Worm (Caenorhabditis elegans): Measurements from ENCODE around the gene osm-3.

The osm-3 gene

ce11 chrIV:3765457-3765856 lies 35.4 kb downstream of the osm-3 start:
- TF ChIP-seq mcd-1 (GFP tag; IDR thresholded peaks at IDR 0.05) (no peak), ceh-40 (GFP tag; IDR thresholded peaks at IDR 0.05) (no peak), T07F8.4 (tag; optimal IDR thresholded peaks at IDR 0.05) (no peak), akir-1 (GFP tag; optimal IDR thresholded peaks at IDR 0.05) (no peak), lin-26 (GFP tag; IDR thresholded peaks at IDR 0.05) (no peak), madf-3 (GFP tag; IDR thresholded peaks at IDR 0.05) (no peak), chd-7 (tag; optimal IDR thresholded peaks at IDR 0.05) (no peak), nfya-1 (tag; optimal IDR thresholded peaks at IDR 0.05; ENCODE audit: borderline replicate concordance, insufficient read depth) (no peak)

ce11 chrIV:3764012-3764549 lies 36.8 kb downstream of the osm-3 start:
- TF ChIP-seq K11D2.4 (GFP tag; IDR thresholded peaks at IDR 0.05): no peak
- TF ChIP-seq chd-7 (tag; optimal IDR thresholded peaks at IDR 0.05): no peak
- TF ChIP-seq pbrm-1 (GFP tag; IDR thresholded peaks at IDR 0.05): no peak
- TF ChIP-seq fkh-3 (tag; optimal IDR thresholded peaks at IDR 0.05): no peak
- TF ChIP-seq ztf-6 (GFP tag; IDR thresholded peaks at IDR 0.05): no peak
- no peak for TF ChIP-seq ceh-79 (tag; optimal IDR thresholded peaks at IDR 0.05)
- TF ChIP-seq madf-8 (GFP tag; conservative IDR thresholded peaks at IDR 0.05): no peak
- no peak for TF ChIP-seq Y67H2A.10 (GFP tag; conservative IDR thresholded peaks at IDR 0.05)
- TF ChIP-seq ztf-18 (tag; optimal IDR thresholded peaks at IDR 0.05): no peak
- no peak for TF ChIP-seq tlf-1 (GFP tag; optimal IDR thresholded peaks at IDR 0.05)
- no peak for TF ChIP-seq bed-2 (GFP tag; IDR thresholded peaks at IDR 0.05)
- TF ChIP-seq F57A8.1 (GFP tag; optimal IDR thresholded peaks at IDR 0.05): no peak
- TF ChIP-seq hmg-1.2 (GFP tag; IDR thresholded peaks at IDR 0.05): no peak
- TF ChIP-seq C17E4.6 (GFP tag; IDR thresholded peaks at IDR 0.05): no peak
- TF ChIP-seq aptf-2 (GFP tag; conservative IDR thresholded peaks at IDR 0.05): no peak
- TF ChIP-seq ceh-27 (GFP tag; optimal IDR thresholded peaks at IDR 0.05): no peak

ce11 chrIV:3759823-3760222 lies 41.0 kb downstream of the osm-3 start:
- TF ChIP-seq rec-8 (tag; optimal IDR thresholded peaks at IDR 0.05) (no peak), F57C9.4 (tag; optimal IDR thresholded peaks at IDR 0.05) (no peak), D2030.7 (GFP tag; IDR thresholded peaks at IDR 0.05) (no peak), hsf-1 (GFP tag; IDR thresholded peaks at IDR 0.05) (no peak), tbp1 (GFP tag; optimal IDR thresholded peaks at IDR 0.05) (no peak), dpff-1 (tag; optimal IDR thresholded peaks at IDR 0.05) (no peak), B0035.1 (tag; optimal IDR thresholded peaks at IDR 0.05) (no peak), nhr-179 (tag; optimal IDR thresholded peaks at IDR 0.05) (no peak), repo-1 (tag; optimal IDR thresholded peaks at IDR 0.05) (no peak), bed-2 (GFP tag; IDR thresholded peaks at IDR 0.05) (no peak), hrde-1 (tag; optimal IDR thresholded peaks at IDR 0.05; ENCODE audit: borderline replicate concordance) (no peak), T07F8.4 (tag; optimal IDR thresholded peaks at IDR 0.05) (no peak), Y53G8AR.9 (GFP tag; conservative IDR thresholded peaks at IDR 0.05) (no peak), attf-6 (GFP tag; IDR thresholded peaks at IDR 0.05) (no peak), F52B5.7 (tag; optimal IDR thresholded peaks at IDR 0.05) (no peak), lin-54 (GFP tag; optimal IDR thresholded peaks at IDR 0.05) (no peak), lsl-1 (GFP tag; optimal IDR thresholded peaks at IDR 0.05) (no peak), fkh-3 (tag; optimal IDR thresholded peaks at IDR 0.05) (no peak), him-1 (tag; optimal IDR thresholded peaks at IDR 0.05) (no peak), hlh-26 (GFP tag; conservative IDR thresholded peaks at IDR 0.05) (no peak)

Data from whole organism, young adult.